Fruit fly (Drosophila melanogaster) whole organism, embryonic: ENCODE results near the gene Phs.
A peak's percentile ranks its signal among the peaks of the same experiment; 100 is the strongest.

ENCODE experiments used
- ATbp ChIP-seq: fragments of 200-800 bp; sonication (Bioruptor generic); optimal IDR thresholded peaks from 2 replicates; lab custom pipeline; 2017; ENCODE audit warnings: missing biosample characterization, mild to moderate bottlenecking, missing genetic modification characterization, missing genetic modification reagents
- Ada2b ChIP-seq: fragments of 200-800 bp; sonication (Bioruptor generic); IDR thresholded peaks from 2 replicates; pipeline ENCODE4 v1.3.6; 2022; ENCODE audit warnings: missing biosample characterization, missing genetic modification characterization
- Atf6 ChIP-seq: fragments of 200-800 bp; sonication (Bioruptor generic); IDR thresholded peaks from 2 replicates; pipeline ENCODE4 v1.3.6; 2022; ENCODE audit warnings: missing biosample characterization, missing genetic modification characterization
- CG10147 ChIP-seq: fragments of 200-800 bp; sonication (Bioruptor generic); optimal IDR thresholded peaks from 2 replicates; lab custom pipeline; 2019; ENCODE audit warnings: missing biosample characterization, mild to moderate bottlenecking, missing genetic modification characterization, moderate library complexity
- CG10366 ChIP-seq: fragments of 200-800 bp; sonication (Bioruptor generic); IDR thresholded peaks from 2 replicates; pipeline ENCODE4 v1.3.6; 2022; ENCODE audit warnings: missing biosample characterization, missing genetic modification characterization
- CG11456 ChIP-seq: fragments of 200-800 bp; sonication (Bioruptor generic); IDR thresholded peaks from 3 replicates; pipeline ENCODE4 v1.3.6; 2022; ENCODE audit warnings: missing biosample characterization, missing genetic modification characterization
- CG12659 ChIP-seq: fragments of 200-800 bp; sonication (Bioruptor generic); optimal IDR thresholded peaks from 3 replicates; lab custom pipeline; 2017; ENCODE audit warnings: mild to moderate bottlenecking, missing biosample characterization, missing genetic modification reagents, missing genetic modification characterization
- CG15514 ChIP-seq: fragments of 200-800 bp; sonication (Bioruptor generic); optimal IDR thresholded peaks from 3 replicates; lab custom pipeline; 2017; ENCODE audit warnings: missing biosample characterization, missing genetic modification characterization, mild to moderate bottlenecking, moderate library complexity, missing genetic modification reagents
- CG16863 ChIP-seq: fragments of 200-800 bp; sonication (Bioruptor generic); optimal IDR thresholded peaks from 3 replicates; lab custom pipeline; 2016; ENCODE audit warnings: missing biosample characterization, missing genetic modification characterization
- CG17328 ChIP-seq: fragments of 200-800 bp; sonication (Bioruptor generic); IDR thresholded peaks from 2 replicates; pipeline ENCODE4 v1.3.6; 2022; ENCODE audit warnings: missing biosample characterization, missing genetic modification characterization
- CG17385 ChIP-seq: fragments of 200-800 bp; sonication (Bioruptor generic); optimal IDR thresholded peaks from 3 replicates; lab custom pipeline; 2018; ENCODE audit warnings: missing biosample characterization, mild to moderate bottlenecking, missing genetic modification characterization
- CG17912 ChIP-seq: fragments of 200-800 bp; sonication (Bioruptor generic); optimal IDR thresholded peaks from 2 replicates; lab custom pipeline; 2018; ENCODE audit warnings: missing biosample characterization, mild to moderate bottlenecking, missing genetic modification characterization
- CG2116 ChIP-seq: fragments of 200-800 bp; sonication (Bioruptor generic); optimal IDR thresholded peaks from 3 replicates; lab custom pipeline; 2018; ENCODE audit warnings: missing biosample characterization, mild to moderate bottlenecking, missing genetic modification characterization
- CG2712 ChIP-seq: fragments of 200-800 bp; optimal IDR thresholded peaks from 3 replicates; lab custom pipeline; 2019; ENCODE audit warnings: missing biosample characterization, mild to moderate bottlenecking, missing genetic modification characterization, moderate library complexity
- CG31224 ChIP-seq: fragments of 200-800 bp; sonication (Bioruptor generic); IDR thresholded peaks from 2 replicates; pipeline ENCODE4 v1.3.6; 2022; ENCODE audit warnings: missing biosample characterization, missing genetic modification characterization
- CG31441 ChIP-seq: fragments of 200-800 bp; sonication (Bioruptor generic); IDR thresholded peaks from 2 replicates; pipeline ENCODE4 v1.3.6; 2022; ENCODE audit warnings: missing biosample characterization, missing genetic modification characterization
- CG3838 ChIP-seq: fragments of 200-800 bp; sonication (Bioruptor generic); optimal IDR thresholded peaks from 3 replicates; lab custom pipeline; 2016; ENCODE audit warnings: missing biosample characterization, missing genetic modification characterization
- CG7372 ChIP-seq: fragments of 200-800 bp; sonication (Bioruptor generic); IDR thresholded peaks from 2 replicates; pipeline ENCODE4 v1.3.6; 2022; ENCODE audit warnings: missing biosample characterization, missing genetic modification characterization
- CG7556 ChIP-seq: fragments of 200-800 bp; sonication (Bioruptor generic); optimal IDR thresholded peaks from 2 replicates; lab custom pipeline; 2017; ENCODE audit warnings: missing biosample characterization, mild to moderate bottlenecking, missing genetic modification characterization
- CG7839 ChIP-seq: fragments of 200-800 bp; sonication (Bioruptor generic); optimal IDR thresholded peaks from 3 replicates; lab custom pipeline; 2018; ENCODE audit warnings: missing biosample characterization, mild to moderate bottlenecking, missing genetic modification characterization, moderate library complexity
- CG9932 ChIP-seq: fragments of 200-800 bp; sonication (Bioruptor generic); IDR thresholded peaks from 2 replicates; pipeline ENCODE4 v1.3.6; 2022; ENCODE audit warnings: missing biosample characterization, missing genetic modification characterization
- Dbx ChIP-seq: fragments of 200-800 bp; sonication (Bioruptor generic); IDR thresholded peaks from 3 replicates; pipeline ENCODE4 v1.3.6; 2022; ENCODE audit warnings: missing biosample characterization, missing genetic modification characterization
- Deaf1 ChIP-seq: fragments of 200-800 bp; optimal IDR thresholded peaks from 3 replicates; lab custom pipeline; 2019; ENCODE audit warnings: missing biosample characterization, mild to moderate bottlenecking, missing genetic modification characterization, moderate library complexity
- Dp ChIP-seq: fragments of 200-800 bp; sonication (Bioruptor generic); optimal IDR thresholded peaks from 2 replicates; lab custom pipeline; 2018; ENCODE audit warnings: missing biosample characterization, mild to moderate bottlenecking, missing genetic modification characterization, moderate library complexity
- Drgx ChIP-seq: fragments of 200-800 bp; sonication (Bioruptor generic); IDR thresholded peaks from 2 replicates; pipeline ENCODE4 v1.3.6; 2022; ENCODE audit warnings: missing biosample characterization, missing genetic modification characterization
- Fer1 ChIP-seq: fragments of 200-800 bp; sonication (Bioruptor generic); optimal IDR thresholded peaks from 2 replicates; lab custom pipeline; 2017; ENCODE audit warnings: missing biosample characterization, mild to moderate bottlenecking, missing genetic modification characterization
- Fer2 ChIP-seq: fragments of 200-800 bp; sonication (Bioruptor generic); optimal IDR thresholded peaks from 2 replicates; lab custom pipeline; 2018; ENCODE audit warnings: missing biosample characterization, mild to moderate bottlenecking, missing genetic modification characterization, moderate library complexity
- HLH3B ChIP-seq: fragments of 200-800 bp; sonication (Bioruptor generic); IDR thresholded peaks from 2 replicates; pipeline ENCODE4 v1.3.6; 2022; ENCODE audit warnings: missing biosample characterization, missing genetic modification characterization
- Hr51 ChIP-seq, 2 experiments: fragments of 200-800 bp; sonication (Bioruptor generic); optimal IDR thresholded peaks; 2 replicates in 1 of 2; 3 replicates in 1 of 2; lab custom pipeline; 2016 to 2018; ENCODE audit warnings: missing biosample characterization in 2 of 2, missing genetic modification characterization in 2 of 2, mild to moderate bottlenecking in 1 of 2, moderate library complexity in 1 of 2
- Med ChIP-seq: fragments of 200-800 bp; sonication (Bioruptor generic); peaks from one replicate; lab custom pipeline; 2016; ENCODE audit warnings: missing biosample characterization, missing genetic modification characterization, mild to moderate bottlenecking, inconsistent platforms, moderate library complexity
- Mes4 ChIP-seq: fragments of 200-800 bp; sonication (Bioruptor generic); optimal IDR thresholded peaks from 2 replicates; lab custom pipeline; 2016; ENCODE audit warnings: missing biosample characterization, missing genetic modification characterization
- NC2α ChIP-seq: fragments of 200-800 bp; sonication (Bioruptor generic); optimal IDR thresholded peaks from 2 replicates; lab custom pipeline; 2016; ENCODE audit warnings: missing biosample characterization, missing genetic modification characterization
- Oli ChIP-seq: fragments of 200-800 bp; sonication (Bioruptor generic); optimal IDR thresholded peaks from 2 replicates; lab custom pipeline; 2018; ENCODE audit warnings: missing biosample characterization, mild to moderate bottlenecking, missing genetic modification characterization, moderate library complexity
- Sin3A ChIP-seq: fragments of >200 bp; optimal IDR thresholded peaks from 2 replicates; lab custom pipeline; 2018
- ap ChIP-seq: fragments of 200-800 bp; sonication (Bioruptor generic); IDR thresholded peaks from 2 replicates; pipeline ENCODE4 v1.3.6; 2022; ENCODE audit warnings: missing biosample characterization, missing genetic modification characterization
- cg ChIP-seq: fragments of 200-800 bp; sonication (Bioruptor generic); optimal IDR thresholded peaks from 3 replicates; lab custom pipeline; 2019; ENCODE audit warnings: missing biosample characterization, mild to moderate bottlenecking, missing genetic modification characterization, moderate library complexity
- ci ChIP-seq: fragments of 200-800 bp; sonication (Bioruptor generic); IDR thresholded peaks from 3 replicates; pipeline ENCODE4 v1.3.6; 2022; ENCODE audit warnings: missing biosample characterization, missing genetic modification characterization
- dmrt11E ChIP-seq: fragments of 200-800 bp; sonication (Bioruptor generic); optimal IDR thresholded peaks from 3 replicates; lab custom pipeline; 2018; ENCODE audit warnings: missing biosample characterization, mild to moderate bottlenecking, missing genetic modification characterization, moderate library complexity
- exex ChIP-seq: fragments of 200-800 bp; sonication (Bioruptor generic); optimal IDR thresholded peaks from 4 replicates; lab custom pipeline; 2018; ENCODE audit warnings: missing biosample characterization, mild to moderate bottlenecking, missing genetic modification characterization, moderate library complexity
- gt ChIP-seq: fragments of 200-800 bp; sonication (Bioruptor generic); IDR thresholded peaks from 2 replicates; pipeline ENCODE4 v1.3.6; 2022; ENCODE audit warnings: missing biosample characterization, missing genetic modification characterization
- her ChIP-seq: fragments of 200-800 bp; sonication (Bioruptor generic); optimal IDR thresholded peaks from 2 replicates; lab custom pipeline; 2016; ENCODE audit warnings: missing biosample characterization, missing genetic modification characterization
- nmo ChIP-seq: fragments of 200-800 bp; sonication (Bioruptor generic); optimal IDR thresholded peaks from 2 replicates; lab custom pipeline; 2018; ENCODE audit warnings: missing biosample characterization, mild to moderate bottlenecking, missing genetic modification characterization, moderate library complexity
- oc ChIP-seq: fragments of 200-800 bp; sonication (Bioruptor generic); optimal IDR thresholded peaks from 2 replicates; lab custom pipeline; 2018; ENCODE audit warnings: missing biosample characterization, mild to moderate bottlenecking, missing genetic modification characterization, moderate library complexity
- pan ChIP-seq, 4 experiments: fragments of >200 bp in 3 of 4; fragments of 200-800 bp in 1 of 4; sonication (Bioruptor generic) in 1 of 4; optimal IDR thresholded peaks in 3 of 4; IDR thresholded peaks in 1 of 4; 2 replicates each; pipeline versions ENCODE4 v1.3.6 to Lab custom; 2017 to 2022; ENCODE audit warnings: missing biosample characterization in 2 of 4, missing genetic modification characterization in 2 of 4, mixed read lengths in 1 of 4
- ranshi ChIP-seq: fragments of 200-800 bp; sonication (Bioruptor generic); IDR thresholded peaks from 2 replicates; pipeline ENCODE4 v1.3.6; 2022; ENCODE audit warnings: missing biosample characterization, missing genetic modification characterization
- salm ChIP-seq: fragments of 200-800 bp; sonication (Bioruptor generic); optimal IDR thresholded peaks from 2 replicates; lab custom pipeline; 2018; ENCODE audit warnings: missing biosample characterization, mild to moderate bottlenecking, missing genetic modification characterization
- scrt ChIP-seq: fragments of 200-800 bp; sonication (Bioruptor generic); optimal IDR thresholded peaks from 2 replicates; lab custom pipeline; 2018; ENCODE audit warnings: missing biosample characterization, mild to moderate bottlenecking, missing genetic modification characterization, moderate library complexity
- tin ChIP-seq: fragments of 200-800 bp; sonication (Bioruptor generic); optimal IDR thresholded peaks from 3 replicates; lab custom pipeline; 2016; ENCODE audit warnings: missing biosample characterization, missing genetic modification characterization

The Phs gene

DNA sequence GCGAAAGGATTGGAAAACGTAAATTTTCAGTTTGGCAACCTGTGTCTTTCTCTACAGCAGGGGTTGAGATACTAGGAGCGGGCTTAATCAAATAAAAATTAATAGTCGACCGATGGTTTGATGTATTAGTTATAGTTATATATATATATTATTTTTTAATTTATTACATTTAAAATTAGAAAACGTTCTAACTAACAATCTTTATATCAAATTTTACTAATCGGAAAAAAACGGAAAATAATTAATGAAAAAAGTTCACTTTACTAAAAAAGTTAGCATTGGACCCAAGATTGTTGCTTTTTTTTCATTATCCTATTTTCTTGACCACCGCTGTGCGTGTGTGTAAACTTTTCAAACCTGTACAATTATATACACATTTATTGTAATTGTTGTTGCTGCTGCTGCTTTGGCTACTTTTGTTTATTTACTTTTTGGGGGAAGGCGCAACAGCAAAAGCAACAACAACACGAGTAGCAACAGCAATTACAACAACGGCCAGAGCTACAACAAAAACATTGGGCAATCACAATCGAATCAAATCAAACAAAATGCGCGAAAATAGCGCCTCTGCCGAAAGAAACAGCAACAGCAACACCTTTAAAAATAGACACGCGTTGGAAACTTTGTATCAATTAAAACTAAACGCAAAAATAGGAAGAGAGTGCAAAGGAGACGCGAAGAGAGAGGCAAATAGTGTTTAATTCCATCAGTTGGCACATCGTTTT lies 27.0 kb upstream of the Phs start (continued):
- peak; percentile 23; the same call in 1 of the 2 replicates for TF ChIP-seq CG10366 (GFP tag; lab: Robert Waterston, UW)
- no peak for TF ChIP-seq cg (GFP tag; lab: Kevin White, UChicago)
- peak; percentile 17 for TF ChIP-seq tin (GFP tag; lab: Kevin White, UChicago)
- TF ChIP-seq Deaf1 (tag; lab: Kevin White, UChicago) = peak; percentile 33
- TF ChIP-seq oc (tag; lab: Kevin White, UChicago) = peak; percentile 33
- no peak for TF ChIP-seq CG17912 (GFP tag; lab: Kevin White, UChicago)
- TF ChIP-seq CG9932 (GFP tag; lab: Robert Waterston, UW) = 0 out of 2 replicates have a peak, but pooled peaks have one; percentile 27
- TF ChIP-seq CG2712 (tag; lab: Kevin White, UChicago) = peak; percentile 69
- TF ChIP-seq CG17385 (GFP tag; lab: Kevin White, UChicago) = peak; percentile 52
- TF ChIP-seq CG3838 = no peak
- 0 out of 2 replicates have a peak, but pooled peaks have one; percentile 17 for TF ChIP-seq Ada2b
- TF ChIP-seq Drgx (GFP tag; lab: Robert Waterston, UW) = peak; percentile 56
- TF ChIP-seq nmo (GFP tag; lab: Kevin White, UChicago) = peak; percentile 73
- TF ChIP-seq Dbx (GFP tag; lab: Robert Waterston, UW) = 0 out of 3 replicates have a peak, but pooled peaks have one; percentile 18
- TF ChIP-seq scrt (GFP tag; lab: Kevin White, UChicago) = peak; percentile 4
- peak; percentile 62 for TF ChIP-seq Fer1 (GFP tag; lab: Kevin White, UChicago)
- TF ChIP-seq Atf6 (GFP tag; lab: Robert Waterston, UW) = no peak
- peak in 1 of 2 experiments; percentile 85 for TF ChIP-seq Hr51 (GFP tag; optimal IDR thresholded peaks at IDR 0.05; lab: Kevin White, UChicago)
- TF ChIP-seq CG31441 (GFP tag; lab: Robert Waterston, UW) = peak; percentile 78
- peak; percentile 71 for TF ChIP-seq Oli (tag; lab: Kevin White, UChicago)
- no peak for TF ChIP-seq Mes4
- TF ChIP-seq CG2116 = no peak
- no peak for TF ChIP-seq Sin3A (lab: Kevin White, UChicago)
- peak; percentile 9 for TF ChIP-seq Fer2 (tag; lab: Kevin White, UChicago)
- peak; percentile 77 for TF ChIP-seq CG7839 (tag; lab: Kevin White, UChicago)
- peak; percentile 38; the same call in 1 of the 2 replicates for TF ChIP-seq CG17328
- peak; percentile 7 for TF ChIP-seq exex (tag; lab: Kevin White, UChicago)
- peak; percentile 1 for TF ChIP-seq CG16863 (GFP tag; lab: Kevin White, UChicago)
- peak; percentile 84 for TF ChIP-seq Med (GFP tag; lab: Kevin White, UChicago)
- peak; percentile 52 for TF ChIP-seq CG10147 (GFP tag; lab: Kevin White, UChicago)
- peak; percentile 58 for TF ChIP-seq CG7372 (GFP tag; lab: Robert Waterston, UW)
- peak; percentile 17; the same call in 1 of the 3 replicates for TF ChIP-seq ci (GFP tag; lab: Robert Waterston, UW)
- TF ChIP-seq dmrt11E = peak; percentile 28
- peak; percentile 56 for TF ChIP-seq ranshi (GFP tag; lab: Robert Waterston, UW)
- no peak for TF ChIP-seq gt (GFP tag; lab: Robert Waterston, UW)
- TF ChIP-seq CG11456 (GFP tag; lab: Robert Waterston, UW) = no peak
- peak; percentile 48 for TF ChIP-seq HLH3B (GFP tag; lab: Robert Waterston, UW)
- TF ChIP-seq CG15514 (GFP tag; lab: Kevin White, UChicago) = peak; percentile 32
- peak; percentile 62 for TF ChIP-seq CG7556 (GFP tag; lab: Kevin White, UChicago)
- peak; percentile 59 for TF ChIP-seq CG12659 (GFP tag; lab: Kevin White, UChicago)
- TF ChIP-seq NC2α = no peak
- TF ChIP-seq ATbp (GFP tag; lab: Kevin White, UChicago) = peak; percentile 41
- no peak for TF ChIP-seq pan (optimal IDR thresholded peaks at IDR 0.05; lab: Kevin White, UChicago)
- TF ChIP-seq pan (GFP tag; optimal IDR thresholded peaks at IDR 0.05 in 1 of 2, IDR thresholded peaks at IDR 0.05 in 1 of 2) = peak in 1 of 2 experiments; percentile 72
- TF ChIP-seq salm (tag; lab: Kevin White, UChicago) = peak; percentile 42
- no peak for TF ChIP-seq Dp (GFP tag; lab: Kevin White, UChicago)
- no peak for TF ChIP-seq her (GFP tag; lab: Kevin White, UChicago)
- TF ChIP-seq CG31224 = no peak
- peak; percentile 34; the same call in 1 of the 2 replicates for TF ChIP-seq ap (GFP tag; lab: Robert Waterston, UW)
